Worm (Caenorhabditis elegans) whole organism, midembryonic: ENCODE data around the gene C11D2.7.

ENCODE experiments used
- T22C8.4 ChIP-seq: fragments of 200-800 bp; sonication (Bioruptor generic); IDR thresholded peaks from 2 replicates; pipeline ENCODE4 v1.3.6; 2022; ENCODE audit warnings: missing genetic modification characterization, missing compliant biosample characterization
- cog-1 ChIP-seq: sonication (generic microtip); optimal IDR thresholded peaks from 2 replicates; lab custom pipeline; 2016; ENCODE audit warnings: missing genetic modification characterization, missing compliant biosample characterization
- flt-1 ChIP-seq: fragments of 200-800 bp; sonication (Bioruptor generic); IDR thresholded peaks from 2 replicates; pipeline ENCODE4 v1.3.6; 2022; ENCODE audit warnings: missing genetic modification characterization, missing compliant biosample characterization
- klf-2 ChIP-seq: fragments of 200-800 bp; sonication (Bioruptor generic); conservative IDR thresholded peaks from 2 replicates; pipeline ENCODE4 v1.3.6; 2022; ENCODE audit warnings: missing genetic modification reagents, missing genetic modification characterization, missing compliant biosample characterization
- med-1 ChIP-seq: sonication (generic microtip); optimal IDR thresholded peaks from 2 replicates; lab custom pipeline; 2017; ENCODE audit warnings: missing genetic modification characterization, mild to moderate bottlenecking, missing compliant biosample characterization, antibody characterized with exemption, missing genetic modification reagents; ENCODE audit not compliant: insufficient read depth
- ref-1 ChIP-seq: fragments of 200-800 bp; sonication (Bioruptor generic); conservative IDR thresholded peaks from 2 replicates; pipeline ENCODE4 v1.3.6; 2022; ENCODE audit warnings: missing genetic modification reagents, missing genetic modification characterization, missing compliant biosample characterization
- tab-1 ChIP-seq: fragments of 200-800 bp; sonication (Bioruptor generic); IDR thresholded peaks from 2 replicates; pipeline ENCODE4 v1.3.6; 2022; ENCODE audit warnings: missing genetic modification characterization, missing compliant biosample characterization
- ztf-23 ChIP-seq: fragments of 200-800 bp; sonication (Bioruptor generic); IDR thresholded peaks from 2 replicates; pipeline ENCODE4 v1.3.6; 2022; ENCODE audit warnings: missing genetic modification reagents, missing genetic modification characterization, missing compliant biosample characterization
- ztf-29 ChIP-seq: fragments of 200-800 bp; sonication (Bioruptor generic); IDR thresholded peaks from 2 replicates; pipeline ENCODE4 v1.3.6; 2022; ENCODE audit warnings: missing genetic modification reagents, missing genetic modification characterization, missing compliant biosample characterization

C11D2.7 gene

ce11 chrIV:6155296-6155695 is at the start of gene C11D2.7:
TSS of gene C11D2.7 (minus strand) at chrIV:6155396.
- TF ChIP-seq klf-2 (no peak), med-1 (GFP tag; lab: Kevin White, UChicago) (no peak), cog-1 (tag; lab: Kevin White, UChicago) (no peak), T22C8.4 (GFP tag; lab: Robert Waterston, UW) (no peak), flt-1 (GFP tag; lab: Robert Waterston, UW) (no peak), ztf-29 (GFP tag; lab: Robert Waterston, UW) (no peak), ztf-23 (GFP tag; lab: Robert Waterston, UW) (no peak), ref-1 (GFP tag; lab: Robert Waterston, UW) (no peak), tab-1 (GFP tag; lab: Robert Waterston, UW) (no peak)

- TF ChIP-seq flt-1 (GFP tag; lab: Robert Waterston, UW) (no peak), med-1 (GFP tag; lab: Kevin White, UChicago) (no peak), T22C8.4 (GFP tag; lab: Robert Waterston, UW) (no peak), ztf-29 (GFP tag; lab: Robert Waterston, UW) (no peak), cog-1 (tag; lab: Kevin White, UChicago) (no peak)
These were observed 46.6 kb upstream of the C11D2.7 start, which contains the start of gene tkr-2 for ce11 chrIV:6201769-6202168. TSS of gene tkr-2 (plus strand) at chrIV:6202069.

DNA sequence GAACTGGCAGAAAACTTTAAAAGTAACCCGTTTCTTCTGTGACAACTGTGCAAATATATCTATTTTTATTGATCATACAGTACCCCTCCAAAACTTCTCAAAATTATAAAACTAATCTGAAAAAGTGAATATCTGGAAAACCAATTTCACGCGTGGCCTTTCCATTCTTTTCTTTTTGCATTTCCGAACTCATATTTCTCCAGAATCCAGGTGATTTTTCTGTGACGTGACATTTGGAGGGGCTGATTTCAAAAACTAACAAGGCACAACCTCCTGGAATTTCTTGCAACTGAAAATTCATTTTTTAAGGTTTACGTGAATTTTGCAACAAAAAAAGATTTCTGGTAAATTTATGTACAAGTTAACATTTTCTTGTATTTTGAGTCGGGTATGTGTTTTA is 45.1 kb upstream of the C11D2.7 start:
- TF ChIP-seq klf-2 (no peak), T22C8.4 (GFP tag; lab: Robert Waterston, UW) (no peak), ref-1 (GFP tag; lab: Robert Waterston, UW) (no peak), med-1 (GFP tag; lab: Kevin White, UChicago) (no peak), cog-1 (tag; lab: Kevin White, UChicago) (no peak), flt-1 (GFP tag; lab: Robert Waterston, UW) (no peak)

- no peak for TF ChIP-seq med-1 (GFP tag; lab: Kevin White, UChicago)
- no peak for TF ChIP-seq ref-1 (GFP tag; lab: Robert Waterston, UW)
- TF ChIP-seq T22C8.4 (GFP tag; lab: Robert Waterston, UW), result no peak
- TF ChIP-seq ztf-23 (GFP tag; lab: Robert Waterston, UW), result no peak
- no peak for TF ChIP-seq ztf-29 (GFP tag; lab: Robert Waterston, UW)
- no peak for TF ChIP-seq flt-1 (GFP tag; lab: Robert Waterston, UW)
- TF ChIP-seq cog-1 (tag; lab: Kevin White, UChicago), result no peak
- no peak for TF ChIP-seq klf-2
- TF ChIP-seq tab-1 (GFP tag; lab: Robert Waterston, UW), result no peak
These were observed 32.0 kb upstream of the C11D2.7 start for ce11 chrIV:6187160-6187559.

DNA sequence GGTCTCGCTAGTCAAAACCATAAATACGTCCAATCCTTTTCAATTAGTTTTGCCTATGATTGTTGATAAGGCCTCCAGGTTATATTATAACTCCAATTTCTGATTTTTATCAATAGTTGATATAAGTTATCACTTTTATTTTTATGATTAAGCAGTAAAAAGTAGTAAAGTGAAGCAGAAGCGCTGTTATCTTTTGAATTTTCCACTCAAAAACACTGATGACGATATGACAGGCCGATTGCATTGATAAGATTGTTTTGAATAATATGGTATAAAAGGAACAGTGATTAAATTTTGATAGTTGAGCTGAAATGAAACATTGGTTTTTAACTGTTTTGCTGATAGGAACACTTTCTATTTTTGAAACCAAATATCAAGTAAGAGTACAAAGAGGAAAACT is 30.4 kb upstream of the C11D2.7 start, which contains the start of gene asp-9:
asp-9 (plus strand) TSS at position 312 of the 400 bp plus-strand sequence.
- TF ChIP-seq flt-1 (GFP tag; lab: Robert Waterston, UW), result no peak
- TF ChIP-seq med-1 (GFP tag; lab: Kevin White, UChicago), result no peak
- TF ChIP-seq tab-1 (GFP tag; lab: Robert Waterston, UW), result no peak
- TF ChIP-seq ztf-23 (GFP tag; lab: Robert Waterston, UW), result no peak
- no peak for TF ChIP-seq ref-1 (GFP tag; lab: Robert Waterston, UW)
- TF ChIP-seq ztf-29 (GFP tag; lab: Robert Waterston, UW), result no peak
- no peak for TF ChIP-seq T22C8.4 (GFP tag; lab: Robert Waterston, UW)
- TF ChIP-seq cog-1 (tag; lab: Kevin White, UChicago), result no peak
- no peak for TF ChIP-seq klf-2

ce11 chrIV:6183757-6184156 is 28.6 kb upstream of the C11D2.7 start, which contains the start of gene unc-77:
TSS of gene unc-77 (minus strand) at chrIV:6183857.
- TF ChIP-seq ref-1 (GFP tag; lab: Robert Waterston, UW), result no peak
- no peak for TF ChIP-seq flt-1 (GFP tag; lab: Robert Waterston, UW)
- TF ChIP-seq klf-2, result no peak
- no peak for TF ChIP-seq tab-1 (GFP tag; lab: Robert Waterston, UW)
- TF ChIP-seq T22C8.4 (GFP tag; lab: Robert Waterston, UW), result no peak
- TF ChIP-seq ztf-29 (GFP tag; lab: Robert Waterston, UW), result no peak

ce11 chrIV:6177383-6177782 is 22.2 kb upstream of the C11D2.7 start:
- no peak for TF ChIP-seq T22C8.4 (GFP tag; lab: Robert Waterston, UW)
- TF ChIP-seq ztf-29 (GFP tag; lab: Robert Waterston, UW), result no peak
- no peak for TF ChIP-seq ref-1 (GFP tag; lab: Robert Waterston, UW)
- TF ChIP-seq ztf-23 (GFP tag; lab: Robert Waterston, UW), result no peak
- TF ChIP-seq flt-1 (GFP tag; lab: Robert Waterston, UW), result no peak
- TF ChIP-seq cog-1 (tag; lab: Kevin White, UChicago), result no peak
- no peak for TF ChIP-seq tab-1 (GFP tag; lab: Robert Waterston, UW)
- TF ChIP-seq klf-2, result no peak
- TF ChIP-seq med-1 (GFP tag; lab: Kevin White, UChicago), result no peak

- TF ChIP-seq T22C8.4 (GFP tag; lab: Robert Waterston, UW), result no peak
- TF ChIP-seq ref-1 (GFP tag; lab: Robert Waterston, UW), result no peak
- TF ChIP-seq ztf-23 (GFP tag; lab: Robert Waterston, UW), result no peak
- TF ChIP-seq klf-2, result no peak
- no peak for TF ChIP-seq cog-1 (tag; lab: Kevin White, UChicago)
These were observed 17.8 kb upstream of the C11D2.7 start for ce11 chrIV:6172959-6173358.

ce11 chrIV:6165787-6166186 is 10.6 kb upstream of the C11D2.7 start:
- no peak for TF ChIP-seq tab-1 (GFP tag; lab: Robert Waterston, UW)
- no peak for TF ChIP-seq cog-1 (tag; lab: Kevin White, UChicago)
- TF ChIP-seq klf-2, result no peak
- no peak for TF ChIP-seq flt-1 (GFP tag; lab: Robert Waterston, UW)
- no peak for TF ChIP-seq med-1 (GFP tag; lab: Kevin White, UChicago)
- TF ChIP-seq ref-1 (GFP tag; lab: Robert Waterston, UW), result no peak
- TF ChIP-seq T22C8.4 (GFP tag; lab: Robert Waterston, UW), result no peak
- TF ChIP-seq ztf-29 (GFP tag; lab: Robert Waterston, UW), result no peak
- no peak for TF ChIP-seq ztf-23 (GFP tag; lab: Robert Waterston, UW)
